Worm (Caenorhabditis elegans): ENCODE data around the gene F42G8.8.

DNA sequence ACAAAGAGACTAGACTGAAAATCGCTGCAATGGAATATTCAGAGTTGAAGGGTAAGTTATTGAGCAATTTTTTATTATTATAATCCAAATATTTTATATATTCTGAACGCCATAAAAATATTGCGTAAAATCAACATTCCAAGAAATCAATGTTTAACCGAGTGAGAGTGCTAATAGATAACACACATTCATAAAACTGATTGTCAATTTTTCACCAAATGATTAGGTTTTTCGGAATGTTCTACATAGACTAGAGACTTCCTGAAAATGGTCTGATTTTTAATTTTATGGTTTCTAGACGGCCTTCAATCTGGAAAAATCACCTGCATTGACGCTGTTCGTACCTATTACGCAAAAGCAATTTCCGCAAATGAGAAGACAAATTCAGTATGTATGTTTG, 33.8 kb downstream of the F42G8.8 start:
- no peak for TF ChIP-seq ztf-29 (GFP tag; IDR thresholded peaks at IDR 0.05)
- no peak for TF ChIP-seq T22C8.4 (GFP tag; IDR thresholded peaks at IDR 0.05)

All from whole organism, midembryonic.